Worm (Caenorhabditis elegans): ENCODE results near the gene abl-1.

The abl-1 gene

ce11 chrX:10593756-10594376 is 30.1 kb downstream of the abl-1 start:
- TF ChIP-seq unc-62 (GFP tag; optimal IDR thresholded peaks at IDR 0.05): no peak

ce11 chrX:10593234-10593633 is 30.8 kb downstream of the abl-1 start, which contains the start of gene sdn-1:
Gene sdn-1 (minus strand): TSS chrX:10593334.
- no peak for TF ChIP-seq unc-62 (GFP tag; optimal IDR thresholded peaks at IDR 0.05)

- TF ChIP-seq unc-62 (GFP tag; optimal IDR thresholded peaks at IDR 0.05): no peak
These were observed 32.7 kb downstream of the abl-1 start for ce11 chrX:10591208-10591782.

ce11 chrX:10590772-10591171 is 33.2 kb downstream of the abl-1 start:
- TF ChIP-seq unc-62 (GFP tag; optimal IDR thresholded peaks at IDR 0.05): no peak

- no peak for TF ChIP-seq unc-62 (GFP tag; optimal IDR thresholded peaks at IDR 0.05)
These were observed 34.5 kb downstream of the abl-1 start, which contains the start of gene F57C7.4 for ce11 chrX:10589465-10589864. Gene F57C7.4 (minus strand): TSS chrX:10589565.

ce11 chrX:10576872-10577271 is 47.1 kb downstream of the abl-1 start, which contains the start of gene nhx-5:
Gene nhx-5 (plus strand): TSS chrX:10576953.
- no peak for TF ChIP-seq unc-62 (GFP tag; optimal IDR thresholded peaks at IDR 0.05)

- TF ChIP-seq unc-62 (GFP tag; optimal IDR thresholded peaks at IDR 0.05): no peak
These were observed 47.6 kb downstream of the abl-1 start for ce11 chrX:10576410-10576809.

- TF ChIP-seq unc-62 (GFP tag; optimal IDR thresholded peaks at IDR 0.05): no peak
These were observed 54.8 kb downstream of the abl-1 start, which contains the start of gene bet-2 for ce11 chrX:10569185-10569584. Gene bet-2 (plus strand): TSS chrX:10569273.

- peak; percentile 41 for TF ChIP-seq unc-62 (GFP tag; optimal IDR thresholded peaks at IDR 0.05)
These were observed 55.4 kb downstream of the abl-1 start for ce11 chrX:10568385-10569149.

- TF ChIP-seq unc-62 (GFP tag; optimal IDR thresholded peaks at IDR 0.05): no peak
These were observed 57.2 kb downstream of the abl-1 start for ce11 chrX:10566775-10567174.

ce11 chrX:10559203-10559602 is 64.8 kb downstream of the abl-1 start, which contains the start of gene F59F5.7:
Gene F59F5.7 (plus strand): TSS chrX:10559503.
- no peak for TF ChIP-seq unc-62 (GFP tag; optimal IDR thresholded peaks at IDR 0.05)

ce11 chrX:10556764-10557163 is 67.2 kb downstream of the abl-1 start:
- TF ChIP-seq unc-62 (GFP tag; optimal IDR thresholded peaks at IDR 0.05): no peak

All from whole organism, dauer.